Worm (Caenorhabditis elegans): Measurements from ENCODE around the gene T16G1.18.
A peak's percentile ranks its signal among the peaks of the same experiment; 100 is the strongest.

The T16G1.18 gene

DNA sequence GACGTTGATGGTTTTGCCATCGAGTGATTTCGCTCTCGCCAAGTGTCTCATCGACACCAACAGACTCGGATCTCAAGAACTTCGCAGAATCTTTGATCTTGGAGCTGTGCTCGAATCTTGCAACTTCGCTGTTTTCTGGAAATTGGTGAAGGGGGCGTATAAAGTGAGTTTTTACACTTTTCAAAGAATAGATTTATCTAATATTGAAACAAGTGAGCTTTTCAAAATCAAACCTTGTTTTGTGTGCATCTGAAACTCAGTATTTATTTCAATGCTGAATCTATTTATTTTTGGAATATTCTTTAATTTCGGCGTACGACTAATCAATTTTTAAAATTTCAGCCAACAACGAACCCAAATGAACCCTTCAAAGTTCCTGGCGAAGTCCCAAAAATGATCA is 3.2 kb downstream of the T16G1.18 start:
- TF ChIP-seq egl-27 (tag; optimal IDR thresholded peaks at IDR 0.05) (no peak), ztf-11 (tag; optimal IDR thresholded peaks at IDR 0.05) (no peak), nhr-43 (tag; optimal IDR thresholded peaks at IDR 0.05; ENCODE audit: poor library complexity, severe bottlenecking) (no peak)

DNA sequence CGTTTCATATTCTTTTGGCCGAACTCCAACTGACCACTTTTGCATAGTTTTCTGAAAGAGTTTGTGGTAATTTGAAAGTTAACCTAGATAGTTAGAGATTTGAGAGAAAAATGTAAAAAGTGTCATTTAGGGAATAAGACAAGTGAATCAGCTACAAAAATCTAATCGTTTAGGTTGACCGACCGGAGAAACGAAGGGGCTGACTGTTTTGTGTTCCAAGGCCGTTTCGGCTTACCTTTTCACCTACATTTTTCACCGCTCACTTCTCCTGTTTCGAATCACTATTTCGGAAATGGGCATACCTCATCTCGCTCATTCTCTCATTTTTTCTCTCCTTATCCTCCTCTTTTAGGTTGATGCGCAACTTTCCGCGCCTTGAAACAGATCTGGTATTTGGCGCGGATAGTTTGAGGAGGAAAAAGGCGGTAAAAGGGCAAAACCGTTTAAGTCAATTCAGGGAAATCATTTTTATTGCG is 10.0 kb downstream of the T16G1.18 start, which contains the start of gene mpst-7:
Gene mpst-7, minus strand, starts transcription at position 51 of the 476 bp plus-strand sequence.
- TF ChIP-seq nhr-23 (tag; optimal IDR thresholded peaks at IDR 0.05) (peak; percentile 21), eor-1 (tag; optimal IDR thresholded peaks at IDR 0.05) (no peak), nhr-12 (tag; optimal IDR thresholded peaks at IDR 0.05) (no peak), nhr-28 (tag; optimal IDR thresholded peaks at IDR 0.05) (no peak), nhr-25 (tag; optimal IDR thresholded peaks at IDR 0.05) (peak; percentile 57), R02D3.7 (tag; optimal IDR thresholded peaks at IDR 0.05) (no peak), elt-1 (tag; optimal IDR thresholded peaks at IDR 0.05) (no peak), elt-2 (tag; optimal IDR thresholded peaks at IDR 0.05) (no peak)

DNA sequence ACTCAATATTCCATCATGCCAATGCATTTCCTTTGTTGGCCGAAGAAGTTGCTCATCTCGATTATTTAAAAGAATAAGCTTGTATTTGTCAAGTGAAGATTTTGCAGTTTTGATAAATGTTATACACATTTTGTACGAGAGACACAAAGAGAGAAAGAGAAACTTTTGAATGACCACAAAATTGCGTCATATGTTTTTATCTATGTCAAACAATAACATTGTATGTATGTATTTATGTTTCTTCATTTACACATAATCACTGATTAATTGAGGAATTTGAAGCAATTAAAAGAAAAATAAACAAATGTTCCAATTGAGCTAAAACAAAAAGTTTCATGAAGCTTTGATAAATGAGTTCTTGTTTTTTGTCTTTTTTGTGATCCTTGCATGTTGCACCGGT is 12.1 kb downstream of the T16G1.18 start, which contains the start of gene hrg-9:
Gene hrg-9, minus strand, starts transcription at position 152 of the 400 bp plus-strand sequence.
- TF ChIP-seq ztf-4 (tag; optimal IDR thresholded peaks at IDR 0.05), result no peak
- TF ChIP-seq ztf-11 (tag; optimal IDR thresholded peaks at IDR 0.05), result no peak
- TF ChIP-seq elt-2 (tag; optimal IDR thresholded peaks at IDR 0.05), result peak; percentile 37
- TF ChIP-seq pha-4 (tag; optimal IDR thresholded peaks at IDR 0.05), result peak; percentile 55

DNA sequence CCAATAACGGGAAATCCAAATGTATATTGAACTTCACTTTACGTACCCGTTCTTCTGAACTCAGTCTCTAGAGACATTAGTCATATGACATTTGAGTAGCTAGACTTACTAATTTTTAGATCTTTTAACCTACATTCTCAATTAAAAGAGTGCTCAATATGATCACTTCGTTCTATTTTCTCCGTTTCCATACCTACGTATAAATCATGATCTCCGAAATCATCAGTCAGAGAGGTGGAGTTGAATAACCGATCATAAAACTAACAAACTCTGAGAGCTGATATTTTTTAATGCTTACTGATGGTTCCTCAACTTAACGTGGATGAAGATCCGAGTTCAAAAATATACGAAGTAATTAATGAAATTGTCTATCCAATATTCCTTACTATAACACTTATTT is 13.0 kb downstream of the T16G1.18 start, which contains the start of gene srd-35:
Gene srd-35, plus strand, starts transcription at position 301 of the 400 bp plus-strand sequence.
- TF ChIP-seq fkh-10 (GFP tag; optimal IDR thresholded peaks at IDR 0.05), result no peak
- no peak for TF ChIP-seq pha-4 (tag; optimal IDR thresholded peaks at IDR 0.05)
- no peak for TF ChIP-seq nhr-43 (tag; optimal IDR thresholded peaks at IDR 0.05; ENCODE audit: poor library complexity, severe bottlenecking)
- no peak for TF ChIP-seq nhr-76 (tag; optimal IDR thresholded peaks at IDR 0.05)
- no peak for TF ChIP-seq eor-1 (tag; optimal IDR thresholded peaks at IDR 0.05)

DNA sequence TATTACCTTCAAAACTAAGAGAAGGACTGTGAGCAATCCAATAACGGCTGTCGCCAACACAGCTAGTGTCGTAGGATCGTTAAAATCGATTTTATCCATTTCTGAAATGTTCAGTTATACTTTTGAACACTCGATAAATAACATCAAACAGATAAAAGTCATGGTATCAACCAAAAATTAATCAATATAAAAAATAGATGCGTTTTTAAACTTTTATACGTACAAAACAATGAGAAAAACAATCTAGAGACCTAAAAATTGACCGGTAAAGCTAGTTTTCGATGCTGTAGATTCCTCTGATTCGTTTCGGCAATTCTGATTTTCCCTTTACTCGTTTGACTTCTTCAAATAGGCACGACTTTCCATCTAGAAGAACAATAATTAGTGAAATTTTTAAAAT is 16.0 kb downstream of the T16G1.18 start, which contains the start of gene R186.3:
Gene R186.3, minus strand, starts transcription at position 101 of the 400 bp plus-strand sequence.
- TF ChIP-seq jun-1 (tag; optimal IDR thresholded peaks at IDR 0.05) (no peak), ama-1 (optimal IDR thresholded peaks at IDR 0.05) (no peak), ceh-28 (tag; optimal IDR thresholded peaks at IDR 0.05) (no peak), pqm-1 (tag; optimal IDR thresholded peaks at IDR 0.05) (no peak), daf-12 (tag; optimal IDR thresholded peaks at IDR 0.05) (no peak), lin-39 (tag; optimal IDR thresholded peaks at IDR 0.05) (no peak), mml-1 (tag; optimal IDR thresholded peaks at IDR 0.05) (no peak)

DNA sequence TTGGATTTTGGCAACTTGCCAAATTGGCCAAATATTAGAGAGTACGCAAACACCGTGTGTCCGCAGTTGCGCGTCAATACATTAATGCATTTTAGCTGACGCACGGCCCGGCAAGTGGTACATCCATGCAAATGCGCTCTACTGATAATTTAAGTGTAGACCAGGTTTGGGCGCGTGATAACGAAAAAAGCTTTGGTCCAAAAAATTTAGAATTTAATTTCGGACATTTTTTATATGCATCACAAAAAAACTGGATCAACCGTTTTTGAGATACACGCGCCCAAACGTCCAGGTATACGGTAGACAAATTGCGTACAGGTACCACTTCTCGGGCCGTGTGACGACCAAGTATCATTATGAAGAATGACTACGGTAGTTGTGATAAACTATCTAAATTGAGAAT is 16.8 kb downstream of the T16G1.18 start, which contains the start of gene R186.8:
Gene R186.8, minus strand, starts transcription at position 58 of the 403 bp plus-strand sequence.
- peak; percentile 5 for TF ChIP-seq tbx-2 (tag; optimal IDR thresholded peaks at IDR 0.05)
- TF ChIP-seq pqm-1 (tag; optimal IDR thresholded peaks at IDR 0.05), result peak; percentile 2
- TF ChIP-seq hmg-11 (tag; optimal IDR thresholded peaks at IDR 0.05), result peak; percentile 68
- TF ChIP-seq nfya-1 (tag; optimal IDR thresholded peaks at IDR 0.05; ENCODE audit: insufficient read depth), result peak; percentile 66
- TF ChIP-seq nhr-25 (tag; optimal IDR thresholded peaks at IDR 0.05), result peak; percentile 23
- TF ChIP-seq pha-4 (tag; optimal IDR thresholded peaks at IDR 0.05), result peak; percentile 40
- peak; percentile 24 for TF ChIP-seq snpc-4 (tag; optimal IDR thresholded peaks at IDR 0.05)
- peak; percentile 65 for TF ChIP-seq elt-2 (tag; optimal IDR thresholded peaks at IDR 0.05)
- peak; percentile 75 for TF ChIP-seq lin-15B (tag; optimal IDR thresholded peaks at IDR 0.05)
- peak; percentile 58 for TF ChIP-seq lsy-12 (tag; optimal IDR thresholded peaks at IDR 0.05)
- peak; percentile 19 for TF ChIP-seq nhr-43 (tag; optimal IDR thresholded peaks at IDR 0.05; ENCODE audit: poor library complexity, severe bottlenecking)

DNA sequence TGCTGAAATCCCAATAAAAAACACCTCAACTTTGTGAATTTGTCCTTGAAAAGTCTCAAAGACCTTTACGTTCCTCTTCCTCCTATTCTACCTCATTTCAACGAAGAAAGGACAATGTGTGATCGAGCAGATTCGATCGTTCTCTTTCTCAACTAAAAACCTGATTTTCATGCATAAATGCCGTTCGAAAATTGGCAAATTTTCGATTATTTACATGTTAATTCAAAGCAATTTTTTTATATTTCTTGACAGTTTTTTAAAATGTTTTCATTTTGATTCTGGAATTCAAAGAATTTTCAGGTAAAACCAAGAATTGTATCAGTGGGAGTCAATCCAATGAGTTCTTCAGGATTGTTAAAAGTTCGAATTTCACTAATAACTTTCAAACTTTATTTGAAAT is 17.5 kb downstream of the T16G1.18 start, which contains the start of gene lin-46:
Gene lin-46, plus strand, starts transcription at position 301 of the 400 bp plus-strand sequence.
- TF ChIP-seq elt-2 (tag; optimal IDR thresholded peaks at IDR 0.05) (no peak), nhr-25 (tag; optimal IDR thresholded peaks at IDR 0.05) (peak; percentile 67)

Measured in whole organism, L3 larva.